Worm (Caenorhabditis elegans) whole organism, young adult: ENCODE results near the gene col-166.

Source experiments
- B0019.2 ChIP-seq: fragments of 200-800 bp; sonication (Bioruptor generic); conservative IDR thresholded peaks from 2 replicates; pipeline ENCODE4 v1.3.6; 2022; ENCODE audit warnings: missing genetic modification reagents, missing genetic modification characterization, missing compliant biosample characterization
- B0035.1 ChIP-seq: sonication (generic microtip); optimal IDR thresholded peaks from 2 replicates; lab custom pipeline; 2016; ENCODE audit warnings: missing genetic modification characterization, mild to moderate bottlenecking, missing compliant biosample characterization, missing genotype, missing genetic modification reagents
- B0261.1 ChIP-seq: sonication (generic microtip); optimal IDR thresholded peaks from 2 replicates; lab custom pipeline; 2016; ENCODE audit warnings: mild to moderate bottlenecking, missing genetic modification characterization, moderate library complexity, missing compliant biosample characterization
- B0336.3 ChIP-seq: fragments of 200-800 bp; sonication (Bioruptor generic); IDR thresholded peaks from 2 replicates; pipeline ENCODE4 v1.3.6; 2022; ENCODE audit warnings: missing genetic modification characterization, missing compliant biosample characterization
- C17E4.6 ChIP-seq: fragments of 200-800 bp; sonication (Bioruptor generic); IDR thresholded peaks from 2 replicates; pipeline ENCODE4 v1.3.6; 2022; ENCODE audit warnings: missing genetic modification reagents, missing genetic modification characterization, missing compliant biosample characterization
- F22D6.2 ChIP-seq: sonication (generic microtip); optimal IDR thresholded peaks from 2 replicates; lab custom pipeline; 2016; ENCODE audit warnings: mild to moderate bottlenecking, missing genetic modification characterization, missing compliant biosample characterization
- F37B4.10 ChIP-seq: fragments of 200-800 bp; sonication (Bioruptor generic); IDR thresholded peaks from 2 replicates; pipeline ENCODE4 v1.3.6; 2022; ENCODE audit warnings: missing genetic modification characterization, missing compliant biosample characterization
- F52B5.7 ChIP-seq: sonication (generic microtip); optimal IDR thresholded peaks from 2 replicates; lab custom pipeline; 2016; ENCODE audit warnings: mild to moderate bottlenecking, missing genetic modification characterization, missing compliant biosample characterization
- F57A8.1 ChIP-seq: fragments of 200-800 bp; sonication (Bioruptor generic); optimal IDR thresholded peaks from 2 replicates; lab custom pipeline; 2018; ENCODE audit warnings: mild to moderate bottlenecking, missing genetic modification characterization, moderate library complexity, missing compliant biosample characterization
- F57C9.4 ChIP-seq: sonication (generic microtip); optimal IDR thresholded peaks from 2 replicates; lab custom pipeline; 2017; ENCODE audit warnings: mild to moderate bottlenecking, missing genetic modification characterization, missing compliant biosample characterization
- K11D2.4 ChIP-seq: fragments of 200-800 bp; sonication (Bioruptor generic); IDR thresholded peaks from 2 replicates; pipeline ENCODE4 v1.3.6; 2022; ENCODE audit warnings: missing genetic modification reagents, missing genetic modification characterization, missing compliant biosample characterization
- T26A5.8 ChIP-seq: sonication (generic microtip); optimal IDR thresholded peaks from 2 replicates; lab custom pipeline; 2016; ENCODE audit warnings: missing genetic modification characterization, missing compliant biosample characterization
- Y53G8AR.9 ChIP-seq: fragments of 200-800 bp; sonication (Bioruptor generic); conservative IDR thresholded peaks from 2 replicates; pipeline ENCODE4 v1.3.6; 2022; ENCODE audit warnings: missing genetic modification reagents, missing genetic modification characterization, missing compliant biosample characterization
- Y95B8A.8 ChIP-seq: fragments of 200-800 bp; sonication (Bioruptor generic); IDR thresholded peaks from 2 replicates; pipeline ENCODE4 v1.3.6; 2022; ENCODE audit warnings: missing genetic modification reagents, missing genetic modification characterization, missing compliant biosample characterization
- ZK185.1 ChIP-seq: sonication (generic microtip); optimal IDR thresholded peaks from 2 replicates; lab custom pipeline; 2016; ENCODE audit warnings: mild to moderate bottlenecking, missing genetic modification characterization, missing compliant biosample characterization; ENCODE audit not compliant: poor library complexity, severe bottlenecking
- akir-1 ChIP-seq: fragments of 200-800 bp; sonication (Bioruptor generic); optimal IDR thresholded peaks from 2 replicates; lab custom pipeline; 2018; ENCODE audit warnings: mild to moderate bottlenecking, missing genetic modification characterization, moderate library complexity, missing compliant biosample characterization
- bed-1 ChIP-seq: fragments of 200-800 bp; sonication (Bioruptor generic); IDR thresholded peaks from 2 replicates; pipeline ENCODE4 v1.3.6; 2022; ENCODE audit warnings: missing genetic modification reagents, missing genetic modification characterization, missing compliant biosample characterization
- ceh-27 ChIP-seq: fragments of 200-800 bp; sonication (Bioruptor generic); optimal IDR thresholded peaks from 2 replicates; lab custom pipeline; 2018; ENCODE audit warnings: mild to moderate bottlenecking, missing genetic modification characterization, moderate library complexity, missing compliant biosample characterization
- ceh-79 ChIP-seq: sonication (generic microtip); optimal IDR thresholded peaks from 2 replicates; lab custom pipeline; 2017; ENCODE audit warnings: mild to moderate bottlenecking, missing genetic modification characterization, missing compliant biosample characterization
- ceh-91 ChIP-seq: fragments of 200-800 bp; sonication (Bioruptor generic); IDR thresholded peaks from 2 replicates; pipeline ENCODE4 v1.3.6; 2022; ENCODE audit warnings: missing genetic modification reagents, missing genetic modification characterization, missing compliant biosample characterization
- dox-1 ChIP-seq: fragments of 200-800 bp; sonication (Bioruptor generic); IDR thresholded peaks from 2 replicates; pipeline ENCODE4 v1.3.6; 2022; ENCODE audit warnings: missing genetic modification reagents, missing genetic modification characterization, missing compliant biosample characterization
- egl-44 ChIP-seq: fragments of 200-800 bp; sonication (Bioruptor generic); IDR thresholded peaks from 2 replicates; pipeline ENCODE4 v1.3.6; 2022; ENCODE audit warnings: missing genetic modification reagents, missing genetic modification characterization, missing compliant biosample characterization
- him-1 ChIP-seq: sonication (generic microtip); optimal IDR thresholded peaks from 2 replicates; lab custom pipeline; 2016; ENCODE audit warnings: missing genotype, missing genetic modification reagents, missing genetic modification characterization, missing compliant biosample characterization
- hlh-26 ChIP-seq: fragments of 200-800 bp; sonication (Bioruptor generic); conservative IDR thresholded peaks from 2 replicates; pipeline ENCODE4 v1.3.6; 2022; ENCODE audit warnings: missing genetic modification reagents, missing genetic modification characterization, missing compliant biosample characterization
- lag-1 ChIP-seq: fragments of 200-800 bp; sonication (Bioruptor generic); IDR thresholded peaks from 2 replicates; pipeline ENCODE4 v1.3.6; 2022; ENCODE audit warnings: missing genetic modification reagents, missing genetic modification characterization, missing compliant biosample characterization
- lin-26 ChIP-seq: fragments of 200-800 bp; sonication (Bioruptor generic); IDR thresholded peaks from 2 replicates; pipeline ENCODE4 v1.3.6; 2022; ENCODE audit warnings: missing genetic modification reagents, missing genetic modification characterization, missing compliant biosample characterization
- lin-35 ChIP-seq, 3 experiments: fragments of 150-350 bp in 2 of 3; sonication (generic microtip) in 1 of 3; optimal IDR thresholded peaks; 2 replicates each; lab custom pipeline; 2014 to 2018; ENCODE audit warnings: missing biosample characterization in 3 of 3, missing genetic modification characterization in 3 of 3, missing genetic modification reagents in 3 of 3
- lin-40 ChIP-seq: sonication (generic microtip); optimal IDR thresholded peaks from 2 replicates; lab custom pipeline; 2016; ENCODE audit warnings: missing genetic modification characterization, mild to moderate bottlenecking, missing compliant biosample characterization, missing genotype, missing genetic modification reagents
- lin-54 ChIP-seq: fragments of 200-800 bp; sonication (Bioruptor generic); optimal IDR thresholded peaks from 2 replicates; lab custom pipeline; 2018; ENCODE audit warnings: mild to moderate bottlenecking, missing genetic modification characterization, missing compliant biosample characterization
- lsy-27 ChIP-seq: sonication (generic microtip); optimal IDR thresholded peaks from 2 replicates; lab custom pipeline; 2017; ENCODE audit warnings: missing genetic modification characterization, mild to moderate bottlenecking, missing compliant biosample characterization, antibody characterized with exemption, missing genotype, borderline replicate concordance; ENCODE audit not compliant: insufficient read depth
- madf-10 ChIP-seq: sonication (generic microtip); optimal IDR thresholded peaks from 2 replicates; lab custom pipeline; 2016; ENCODE audit warnings: mild to moderate bottlenecking, missing genetic modification characterization, missing compliant biosample characterization
- madf-3 ChIP-seq: fragments of 200-800 bp; sonication (Bioruptor generic); IDR thresholded peaks from 2 replicates; pipeline ENCODE4 v1.3.6; 2022; ENCODE audit warnings: missing genetic modification reagents, missing genetic modification characterization, missing compliant biosample characterization
- mcd-1 ChIP-seq: fragments of 200-800 bp; sonication (Bioruptor generic); IDR thresholded peaks from 2 replicates; pipeline ENCODE4 v1.3.6; 2022; ENCODE audit warnings: missing genetic modification reagents, missing genetic modification characterization, missing compliant biosample characterization
- mel-28 ChIP-seq: sonication (generic microtip); optimal IDR thresholded peaks from 2 replicates; lab custom pipeline; 2016; ENCODE audit warnings: borderline replicate concordance, mild to moderate bottlenecking, missing genetic modification characterization, missing compliant biosample characterization
- mxl-1 ChIP-seq: sonication (generic microtip); optimal IDR thresholded peaks from 2 replicates; lab custom pipeline; 2016; ENCODE audit warnings: missing genetic modification characterization, missing compliant biosample characterization
- nfyb-1 ChIP-seq: fragments of 200-800 bp; sonication (Bioruptor generic); IDR thresholded peaks from 2 replicates; pipeline ENCODE4 v1.3.6; 2022; ENCODE audit warnings: missing genetic modification reagents, missing genetic modification characterization, missing compliant biosample characterization
- nhr-120 ChIP-seq: fragments of 200-800 bp; sonication (Bioruptor generic); IDR thresholded peaks from 2 replicates; pipeline ENCODE4 v1.3.6; 2022; ENCODE audit warnings: missing genetic modification characterization, missing compliant biosample characterization
- nhr-27 ChIP-seq: fragments of 200-800 bp; sonication (Bioruptor generic); optimal IDR thresholded peaks from 2 replicates; lab custom pipeline; 2018; ENCODE audit warnings: mild to moderate bottlenecking, missing genetic modification characterization, moderate library complexity, missing compliant biosample characterization
- rpc-1 ChIP-seq, 2 experiments: fragments of 150-350 bp in 1 of 2; sonication (generic microtip) in 1 of 2; optimal IDR thresholded peaks; 2 replicates each; lab custom pipeline; 2014 to 2018; ENCODE audit warnings: missing biosample characterization in 1 of 2, missing genetic modification characterization in 1 of 2, missing genetic modification reagents in 1 of 2, missing genotype in 1 of 2
- sea-2 ChIP-seq: fragments of 200-800 bp; sonication (Bioruptor generic); IDR thresholded peaks from 2 replicates; pipeline ENCODE4 v1.3.6; 2022; ENCODE audit warnings: missing genetic modification characterization, missing compliant biosample characterization
- snpc-1.3 ChIP-seq: sonication (generic microtip); optimal IDR thresholded peaks from 2 replicates; lab custom pipeline; 2017; ENCODE audit warnings: missing genetic modification characterization, mild to moderate bottlenecking, missing compliant biosample characterization, antibody characterized with exemption, moderate library complexity, missing genotype, missing genetic modification reagents; ENCODE audit not compliant: insufficient read depth
- snpc-4 ChIP-seq, 5 experiments: fragments of 150-350 bp in 1 of 5; sonication (generic microtip) in 4 of 5; optimal IDR thresholded peaks; 2 replicates each; lab custom pipeline; 2014 to 2018; ENCODE audit warnings: missing genetic modification characterization in 5 of 5, missing biosample characterization in 3 of 5, antibody characterized with exemption in 2 of 5, mild to moderate bottlenecking in 2 of 5, missing compliant biosample characterization in 2 of 5, missing genotype in 2 of 5, moderate library complexity in 2 of 5, missing genetic modification reagents in 1 of 5
- tbp1 ChIP-seq: fragments of 200-800 bp; sonication (Bioruptor generic); optimal IDR thresholded peaks from 2 replicates; lab custom pipeline; 2018; ENCODE audit warnings: mild to moderate bottlenecking, missing genetic modification characterization, missing compliant biosample characterization
- tlf-1 ChIP-seq: fragments of 200-800 bp; sonication (Bioruptor generic); optimal IDR thresholded peaks from 2 replicates; lab custom pipeline; 2018; ENCODE audit warnings: mild to moderate bottlenecking, missing genetic modification characterization, missing compliant biosample characterization
- ztf-25 ChIP-seq: fragments of 200-800 bp; sonication (Bioruptor generic); IDR thresholded peaks from 2 replicates; pipeline ENCODE4 v1.3.6; 2022; ENCODE audit warnings: missing genetic modification reagents, missing genetic modification characterization, missing compliant biosample characterization
- ztf-28 ChIP-seq: fragments of 200-800 bp; sonication (Bioruptor generic); IDR thresholded peaks from 2 replicates; pipeline ENCODE4 v1.3.6; 2022; ENCODE audit warnings: missing genetic modification reagents, missing genetic modification characterization, missing compliant biosample characterization

col-166 gene

DNA sequence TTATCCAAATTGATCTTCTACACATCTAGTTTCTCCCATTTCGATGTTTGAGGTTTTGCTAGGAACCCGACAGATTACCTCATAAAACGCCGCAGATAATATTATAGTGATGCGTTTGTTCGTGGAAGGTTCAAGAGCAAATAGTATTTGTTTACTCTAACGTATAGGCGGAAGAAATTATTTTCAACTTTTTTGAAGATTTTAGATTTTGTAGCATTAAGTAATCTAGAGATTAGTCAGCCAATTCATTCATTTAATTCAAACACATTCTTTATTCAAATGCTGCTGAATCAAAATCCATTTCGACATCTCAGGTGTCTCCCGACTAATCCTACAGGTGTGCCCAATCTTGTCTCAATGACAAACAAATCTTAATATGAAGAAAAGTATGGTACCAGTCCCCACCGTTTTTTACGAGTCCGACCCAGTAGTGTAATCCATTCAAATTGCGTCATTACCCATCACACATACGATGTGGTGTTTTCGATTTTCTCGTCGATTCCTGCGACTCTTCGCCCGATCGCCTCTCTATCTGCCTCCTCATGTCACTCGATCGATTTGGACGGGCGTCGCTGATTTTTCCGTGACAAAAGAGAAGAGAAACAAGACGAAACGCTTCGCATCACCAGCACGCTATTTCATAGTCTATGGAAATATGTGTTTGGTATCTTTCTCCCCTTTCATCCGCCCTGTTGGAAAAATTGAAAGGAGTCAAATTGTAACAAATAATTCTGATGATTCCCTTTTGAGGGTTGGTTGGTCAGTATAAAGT lies 25.7 kb upstream of the col-166 start (continued):
- TF ChIP-seq ZK185.1 (peak; percentile 40), ceh-27 (GFP tag; lab: Kevin White, UChicago) (no peak), rpc-1 (optimal IDR thresholded peaks at IDR 0.05; lab: Kevin White, UChicago) (no peak), rpc-1 (tag; optimal IDR thresholded peaks at IDR 0.05; lab: Kevin White, UChicago) (no peak), mcd-1 (GFP tag; lab: Robert Waterston, UW) (peak; percentile 38), him-1 (tag; lab: Kevin White, UChicago) (no peak), mxl-1 (tag; lab: Kevin White, UChicago) (no peak), T26A5.8 (no peak), tlf-1 (peak; percentile 8), lag-1 (GFP tag; lab: Robert Waterston, UW) (no peak), K11D2.4 (GFP tag; lab: Robert Waterston, UW) (peak; percentile 76), madf-10 (no peak), lin-54 (GFP tag; lab: Kevin White, UChicago) (peak; percentile 48), B0019.2 (GFP tag; lab: Robert Waterston, UW) (no peak), akir-1 (GFP tag; lab: Kevin White, UChicago) (no peak), B0035.1 (tag; lab: Kevin White, UChicago) (no peak), bed-1 (GFP tag; lab: Robert Waterston, UW) (no peak), B0336.3 (peak; percentile 88), dox-1 (GFP tag; lab: Robert Waterston, UW) (peak; percentile 11; the same call in 1 of the 2 replicates), snpc-1.3 (tag; lab: Kevin White, UChicago) (no peak), nfyb-1 (GFP tag; lab: Robert Waterston, UW) (no peak; the same call in none of the 2 replicates), nhr-120 (GFP tag; lab: Robert Waterston, UW) (no peak), F57A8.1 (no peak), hlh-26 (GFP tag; lab: Robert Waterston, UW) (no peak), F22D6.2 (tag; lab: Kevin White, UChicago) (peak; percentile 42), Y53G8AR.9 (GFP tag; lab: Robert Waterston, UW) (peak; percentile 85), F57C9.4 (tag; lab: Kevin White, UChicago) (peak; percentile 32), F52B5.7 (peak; percentile 24), ztf-25 (GFP tag; lab: Robert Waterston, UW) (0 out of 2 replicates have a peak, but pooled peaks have one; percentile 51), Y95B8A.8 (GFP tag; lab: Robert Waterston, UW) (peak; percentile 87), ztf-28 (GFP tag; lab: Robert Waterston, UW) (no peak), nhr-27 (tag; lab: Kevin White, UChicago) (no peak), lin-40 (tag; lab: Kevin White, UChicago) (peak; percentile 36), lin-35 (GFP tag; optimal IDR thresholded peaks at IDR 0.05; lab: Kevin White, UChicago) (peak in 1 of 3 experiments; percentile 32), C17E4.6 (GFP tag; lab: Robert Waterston, UW) (no peak), sea-2 (GFP tag; lab: Robert Waterston, UW) (no peak), madf-3 (0 out of 2 replicates have a peak, but pooled peaks have one; percentile 54), lin-26 (no peak), F37B4.10 (no peak), ceh-91 (GFP tag; lab: Robert Waterston, UW) (no peak), tbp1 (GFP tag; lab: Kevin White, UChicago) (peak; percentile 26), lsy-27 (tag; lab: Kevin White, UChicago) (no peak), snpc-4 (GFP tag; optimal IDR thresholded peaks at IDR 0.05; lab: Kevin White, UChicago) (no peak), snpc-4 (tag; optimal IDR thresholded peaks at IDR 0.05; lab: Kevin White, UChicago) (no peak), mel-28 (tag; lab: Kevin White, UChicago) (peak; percentile 67), egl-44 (GFP tag; lab: Robert Waterston, UW) (peak; percentile 62; the same call in 1 of the 2 replicates), ceh-79 (tag; lab: Kevin White, UChicago) (peak; percentile 18), B0261.1 (tag; lab: Kevin White, UChicago) (no peak)
